Fruit fly (Drosophila melanogaster): ENCODE data around the gene MtnA.

The MtnA gene

dm6 chr3R:9771519-9771972, 12.6 kb downstream of the MtnA start, which contains the start of gene CG9471 (continued):
- peak; percentile 91 for TF ChIP-seq CG17385 (GFP tag; optimal IDR thresholded peaks at IDR 0.05)
- TF ChIP-seq p53 (GFP tag; optimal IDR thresholded peaks at IDR 0.05), result peak; percentile 3
- TF ChIP-seq H15 (GFP tag; IDR thresholded peaks at IDR 0.05), result peak; percentile 94
- peak; percentile 92 for TF ChIP-seq esg (GFP tag; conservative IDR thresholded peaks at IDR 0.05)
- peak; percentile 88 for TF ChIP-seq CG12071 (GFP tag; optimal IDR thresholded peaks at IDR 0.05)
- peak; percentile 73 for TF ChIP-seq Deaf1 (tag; optimal IDR thresholded peaks at IDR 0.05)
- TF ChIP-seq CG33557 (GFP tag; optimal IDR thresholded peaks at IDR 0.05), result peak; percentile 82
- TF ChIP-seq CG6272 (GFP tag; IDR thresholded peaks at IDR 0.05), result peak; percentile 87
- peak; percentile 81 for TF ChIP-seq dati (GFP tag; IDR thresholded peaks at IDR 0.05)
- peak; percentile 62 for TF ChIP-seq Jarid2 (GFP tag; optimal IDR thresholded peaks at IDR 0.05)
- TF ChIP-seq ttk (GFP tag; IDR thresholded peaks at IDR 0.05), result peak; percentile 87
- TF ChIP-seq lola (GFP tag; optimal IDR thresholded peaks at IDR 0.05), result peak in 1 of 3 experiments; percentile 83
- no peak for TF ChIP-seq chinmo (GFP tag; IDR thresholded peaks at IDR 0.05; ENCODE audit: partially characterized antibody)
- TF ChIP-seq ash1 (GFP tag; optimal IDR thresholded peaks at IDR 0.05), result no peak
- TF ChIP-seq wor (GFP tag; IDR thresholded peaks at IDR 0.05), result peak; percentile 83
- peak; percentile 93 for TF ChIP-seq Ada2b (GFP tag; IDR thresholded peaks at IDR 0.05)
- TF ChIP-seq ham (GFP tag; IDR thresholded peaks at IDR 0.05), result peak; percentile 71; the same call in 1 of the 2 replicates
- TF ChIP-seq odd (GFP tag; optimal IDR thresholded peaks at IDR 0.05), result peak; percentile 83
- peak; percentile 58 for TF ChIP-seq CG7745 (tag; optimal IDR thresholded peaks at IDR 0.05)
- peak; percentile 89 for TF ChIP-seq NC2β (GFP tag; optimal IDR thresholded peaks at IDR 0.05)
- TF ChIP-seq wek (GFP tag; optimal IDR thresholded peaks at IDR 0.05), result peak; percentile 73
- TF ChIP-seq stwl (tag; optimal IDR thresholded peaks at IDR 0.05), result peak; percentile 33
- TF ChIP-seq CG8290 (GFP tag; optimal IDR thresholded peaks at IDR 0.05), result peak; percentile 81
- TF ChIP-seq CG8290 (tag; optimal IDR thresholded peaks at IDR 0.05), result peak in 1 of 2 experiments; percentile 79
- TF ChIP-seq Side (GFP tag; optimal IDR thresholded peaks at IDR 0.05), result peak; percentile 88
- TF ChIP-seq D19A (tag; optimal IDR thresholded peaks at IDR 0.05), result peak; percentile 87
- peak; percentile 92 for TF ChIP-seq CG7372 (GFP tag; IDR thresholded peaks at IDR 0.05)
- peak; percentile 91 for TF ChIP-seq Dbx (GFP tag; IDR thresholded peaks at IDR 0.05)
- peak; percentile 89 for TF ChIP-seq pnt (GFP tag; optimal IDR thresholded peaks at IDR 0.05)
- TF ChIP-seq wdn (GFP tag; IDR thresholded peaks at IDR 0.05), result peak; percentile 89
- peak; percentile 91 for TF ChIP-seq CG32772 (GFP tag; IDR thresholded peaks at IDR 0.05)
- peak; percentile 43 for TF ChIP-seq ab (GFP tag; optimal IDR thresholded peaks at IDR 0.05)
- peak; percentile 89 for TF ChIP-seq CG4730 (GFP tag; IDR thresholded peaks at IDR 0.05)
- TF ChIP-seq Camta (GFP tag; optimal IDR thresholded peaks at IDR 0.05), result peak; percentile 87
- TF ChIP-seq CG1832 (GFP tag; optimal IDR thresholded peaks at IDR 0.05), result no peak
- peak; percentile 78 for TF ChIP-seq Bdp1 (GFP tag; optimal IDR thresholded peaks at IDR 0.05)
- TF ChIP-seq Dad (GFP tag; optimal IDR thresholded peaks at IDR 0.05), result peak; percentile 75
- TF ChIP-seq trh (GFP tag; optimal IDR thresholded peaks at IDR 0.05), result peak; percentile 69
- peak; percentile 79 for TF ChIP-seq CG4404 (GFP tag; IDR thresholded peaks at IDR 0.05)
- peak; percentile 69 for TF ChIP-seq ewg (GFP tag; optimal IDR thresholded peaks at IDR 0.05)
- peak; percentile 41 for TF ChIP-seq fd64A (GFP tag; optimal IDR thresholded peaks at IDR 0.05)
- peak; percentile 96 for TF ChIP-seq CG2120 (GFP tag; optimal IDR thresholded peaks at IDR 0.05)
- peak; percentile 93 for TF ChIP-seq H2.0 (GFP tag; IDR thresholded peaks at IDR 0.05)
- TF ChIP-seq CG14014 (GFP tag; IDR thresholded peaks at IDR 0.05), result peak; percentile 93
- no peak for TF ChIP-seq mld (GFP tag; IDR thresholded peaks at IDR 0.05; ENCODE audit: partially characterized antibody)
- TF ChIP-seq Sox100B (GFP tag; optimal IDR thresholded peaks at IDR 0.05), result peak; percentile 85
- TF ChIP-seq CG8944 (GFP tag; optimal IDR thresholded peaks at IDR 0.05), result peak; percentile 88
- TF ChIP-seq ase (GFP tag; IDR thresholded peaks at IDR 0.05), result peak; percentile 91
- TF ChIP-seq grau (tag; optimal IDR thresholded peaks at IDR 0.05), result peak; percentile 99
- peak; percentile 87 for TF ChIP-seq pho (GFP tag; optimal IDR thresholded peaks at IDR 0.05)
- peak; percentile 54 for TF ChIP-seq Elba2 (GFP tag; optimal IDR thresholded peaks at IDR 0.05)
- TF ChIP-seq dmrt11E (tag; optimal IDR thresholded peaks at IDR 0.05), result peak; percentile 83
